Worm (Caenorhabditis elegans): Measurements from ENCODE around the gene Y51B9A.6.

DNA sequence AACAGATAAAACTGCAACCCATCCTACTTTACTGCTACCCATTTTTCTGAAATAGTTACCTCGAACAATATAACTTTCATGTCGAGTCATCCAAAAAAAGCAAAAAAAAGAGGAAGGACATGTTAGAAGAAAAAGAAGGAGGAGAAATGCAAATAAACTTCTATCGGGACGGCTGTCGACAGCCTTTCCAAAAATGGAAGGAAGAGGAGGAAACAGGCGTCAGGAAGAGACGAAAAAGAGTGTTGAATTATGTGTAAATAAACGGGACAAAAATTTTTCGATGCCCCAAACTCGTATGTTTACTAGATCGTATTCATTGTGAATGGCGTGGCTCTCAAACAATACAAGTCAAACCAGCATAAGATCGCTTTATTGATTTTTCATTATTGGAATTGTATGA lies 24.7 kb upstream of the Y51B9A.6 start, which contains the start of gene M176.5:
- TF ChIP-seq B0019.2 (GFP tag; conservative IDR thresholded peaks at IDR 0.05), result no peak
- TF ChIP-seq ceh-58 (GFP tag; IDR thresholded peaks at IDR 0.05), result no peak
- TF ChIP-seq sea-2 (GFP tag; IDR thresholded peaks at IDR 0.05), result no peak
- no peak for TF ChIP-seq F23B12.7 (tag; optimal IDR thresholded peaks at IDR 0.05; ENCODE audit: insufficient read depth)
- no peak for TF ChIP-seq K11D2.4 (GFP tag; IDR thresholded peaks at IDR 0.05)
- no peak for TF ChIP-seq chd-7 (tag; optimal IDR thresholded peaks at IDR 0.05)
- no peak for TF ChIP-seq unc-62 (GFP tag; optimal IDR thresholded peaks at IDR 0.05)
